Worm (Caenorhabditis elegans) whole organism, L4/young adult: ENCODE data around the gene acdh-6.

ENCODE experiments used
- W03F9.2 ChIP-seq: fragments of 150-350 bp; optimal IDR thresholded peaks from 2 replicates; lab custom pipeline; 2014; ENCODE audit warnings: missing biosample characterization, missing genetic modification characterization
- dao-5 ChIP-seq: sonication (generic microtip); optimal IDR thresholded peaks from 2 replicates; lab custom pipeline; 2016; ENCODE audit warnings: missing genotype, missing genetic modification characterization, moderate library complexity, missing compliant biosample characterization

DNA sequence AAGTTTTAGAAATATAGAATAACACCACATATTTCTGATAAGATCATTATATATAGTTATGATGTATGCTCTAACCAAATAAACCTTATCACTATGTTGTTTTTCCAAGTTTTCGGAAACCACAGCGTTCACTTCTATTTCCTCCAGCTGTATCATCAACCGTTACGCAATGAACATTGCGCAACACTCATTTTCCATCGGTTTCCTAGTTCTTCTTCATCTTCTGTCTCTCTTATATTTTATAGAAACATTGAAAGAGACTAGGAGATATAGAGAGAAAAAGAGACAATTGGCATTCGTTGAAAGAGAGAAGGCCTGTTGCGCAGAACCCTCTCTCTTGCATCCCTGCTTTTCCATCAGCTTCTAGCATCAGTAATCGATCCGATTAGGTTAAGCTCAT, 13.4 kb downstream of the acdh-6 start:
- TF ChIP-seq W03F9.2 (tag; lab: Kevin White, UChicago) = no peak
- TF ChIP-seq dao-5 (tag; lab: Kevin White, UChicago) = no peak
